Worm (Caenorhabditis elegans) whole organism, L2 larva: Measurements from ENCODE around the gene K08F9.4.

ENCODE experiments used
- R02D3.7 ChIP-seq: fragments of 150-350 bp; optimal IDR thresholded peaks from 2 replicates; lab custom pipeline; 2014; ENCODE audit warnings: missing biosample characterization, missing genetic modification characterization
- blmp-1 ChIP-seq: sonication (generic microtip); optimal IDR thresholded peaks from 2 replicates; lab custom pipeline; 2017; ENCODE audit warnings: missing genetic modification characterization, mild to moderate bottlenecking, missing compliant biosample characterization, antibody characterized with exemption, moderate library complexity; ENCODE audit not compliant: insufficient read depth
- lin-13 ChIP-seq: fragments of 150-350 bp; optimal IDR thresholded peaks from 2 replicates; lab custom pipeline; 2014; ENCODE audit warnings: missing biosample characterization, missing genetic modification reagents, missing genetic modification characterization
- mab-5 ChIP-seq: fragments of 150-350 bp; optimal IDR thresholded peaks from 2 replicates; lab custom pipeline; 2014; ENCODE audit warnings: missing biosample characterization, missing genetic modification characterization
- mdl-1 ChIP-seq, 2 experiments: fragments of 150-350 bp in 1 of 2; sonication (generic microtip) in 1 of 2; optimal IDR thresholded peaks; 2 replicates each; lab custom pipeline; 2017; ENCODE audit warnings: missing biosample characterization in 2 of 2, missing genetic modification characterization in 2 of 2
- nhr-12 ChIP-seq: fragments of 150-350 bp; optimal IDR thresholded peaks from 2 replicates; lab custom pipeline; 2014; ENCODE audit warnings: missing biosample characterization, missing genetic modification characterization
- nhr-237 ChIP-seq: fragments of 150-350 bp; optimal IDR thresholded peaks from 2 replicates; lab custom pipeline; 2014; ENCODE audit warnings: missing biosample characterization, missing genetic modification characterization
- nhr-25 ChIP-seq: fragments of 150-350 bp; sonication (generic microtip); optimal IDR thresholded peaks from 3 replicates; lab custom pipeline; 2014; ENCODE audit warnings: missing biosample characterization, missing genetic modification characterization
- nhr-6 ChIP-seq: fragments of 150-350 bp; optimal IDR thresholded peaks from 2 replicates; lab custom pipeline; 2014; ENCODE audit warnings: missing biosample characterization, missing genetic modification characterization
- skn-1 ChIP-seq: sonication (generic microtip); optimal IDR thresholded peaks from 2 replicates; lab custom pipeline; 2017; ENCODE audit warnings: missing biosample characterization, missing genetic modification characterization
- snpc-4 ChIP-seq: fragments of 150-350 bp; optimal IDR thresholded peaks from 2 replicates; lab custom pipeline; 2014; ENCODE audit warnings: missing biosample characterization, missing genetic modification characterization

DNA sequence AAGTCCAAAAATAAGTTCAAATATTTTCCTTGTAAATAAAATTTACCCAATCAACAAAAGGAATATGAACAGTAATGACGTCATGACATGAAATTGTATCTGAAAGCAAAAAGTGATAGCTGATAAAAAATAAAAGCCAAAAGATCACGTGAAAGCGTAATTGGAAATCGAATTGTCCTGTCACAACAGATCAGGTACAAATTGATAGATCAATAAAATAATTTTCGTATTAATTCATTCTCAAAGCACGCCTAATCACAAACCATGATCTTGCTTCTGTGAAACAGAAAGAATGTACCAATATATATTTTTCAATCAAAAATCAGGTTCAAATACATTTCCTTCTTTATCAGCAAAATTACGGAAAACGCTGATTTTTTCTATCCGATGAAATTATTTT, 24.3 kb upstream of the K08F9.4 start, which contains the start of gene flor-1:
- no peak for TF ChIP-seq nhr-6 (tag; lab: Kevin White, UChicago)
- no peak for TF ChIP-seq mdl-1 (tag; optimal IDR thresholded peaks at IDR 0.05; lab: Kevin White, UChicago)
- no peak for TF ChIP-seq blmp-1
- TF ChIP-seq lin-13 (GFP tag; lab: Kevin White, UChicago): no peak
- TF ChIP-seq skn-1 (tag; lab: Kevin White, UChicago): no peak
- TF ChIP-seq nhr-25 (tag; lab: Kevin White, UChicago): no peak
- no peak for TF ChIP-seq nhr-12
- TF ChIP-seq mab-5 (tag; lab: Kevin White, UChicago): no peak
- TF ChIP-seq snpc-4 (tag; lab: Kevin White, UChicago): no peak
- no peak for TF ChIP-seq nhr-237
- TF ChIP-seq R02D3.7 (tag; lab: Kevin White, UChicago): no peak
